Fruit fly (Drosophila melanogaster): ENCODE results near the gene x16.
A peak's percentile ranks its signal among the peaks of the same experiment; 100 is the strongest.

Gene x16

dm6 chr2L:6922091-6922753 lies 2.2 kb upstream of the x16 start (continued):
- no peak for TF ChIP-seq dan (GFP tag; IDR thresholded peaks at IDR 0.05)
- peak; percentile 67 to 75 for TF ChIP-seq chif (GFP tag; optimal IDR thresholded peaks at IDR 0.05)
- no peak for TF ChIP-seq CG13287 (GFP tag; IDR thresholded peaks at IDR 0.05; ENCODE audit: partially characterized antibody)
- peak; percentile 57 for TF ChIP-seq pum (GFP tag; optimal IDR thresholded peaks at IDR 0.05)
- TF ChIP-seq CG9797 (GFP tag; optimal IDR thresholded peaks at IDR 0.05), result no peak
- no peak for TF ChIP-seq br (optimal IDR thresholded peaks at IDR 0.05)
- TF ChIP-seq jumu (GFP tag; optimal IDR thresholded peaks at IDR 0.05), result peak; percentile 58
- peak; percentile 46 for TF ChIP-seq CG10462 (GFP tag; optimal IDR thresholded peaks at IDR 0.05)
- peak; percentile 74 for TF ChIP-seq CG8388 (GFP tag; optimal IDR thresholded peaks at IDR 0.05)
- TF ChIP-seq Blimp-1 (GFP tag; optimal IDR thresholded peaks at IDR 0.05), result no peak
- peak; percentile 68 for TF ChIP-seq grau (tag; optimal IDR thresholded peaks at IDR 0.05)
- peak; percentile 45 for TF ChIP-seq vfl (GFP tag; optimal IDR thresholded peaks at IDR 0.05)
- no peak; the same call in 1 of the 3 replicates for TF ChIP-seq tgo (GFP tag; IDR thresholded peaks at IDR 0.05)
- no peak for TF ChIP-seq Abd-B (GFP tag; optimal IDR thresholded peaks at IDR 0.05)
- peak; percentile 54 for TF ChIP-seq CG31365 (tag; optimal IDR thresholded peaks at IDR 0.05)
- no peak for TF ChIP-seq Stat92E (GFP tag; optimal IDR thresholded peaks at IDR 0.05)
- TF ChIP-seq CG9727 (GFP tag; optimal IDR thresholded peaks at IDR 0.05), result peak; percentile 71
- peak; percentile 1 for TF ChIP-seq CG12104 (GFP tag; optimal IDR thresholded peaks at IDR 0.05)
- TF ChIP-seq CG4404 (GFP tag; IDR thresholded peaks at IDR 0.05), result no peak
- TF ChIP-seq insv (GFP tag; optimal IDR thresholded peaks at IDR 0.05), result no peak
- TF ChIP-seq Dek (tag; optimal IDR thresholded peaks at IDR 0.05), result no peak
- no peak for TF ChIP-seq Tbp (GFP tag; optimal IDR thresholded peaks at IDR 0.05)
- TF ChIP-seq pfk (GFP tag; optimal IDR thresholded peaks at IDR 0.05), result no peak
- no peak for TF ChIP-seq CG11504 (tag; optimal IDR thresholded peaks at IDR 0.05)
- TF ChIP-seq Lpt (GFP tag; optimal IDR thresholded peaks at IDR 0.05), result no peak
- peak; percentile 42 for TF ChIP-seq CG33213 (GFP tag; optimal IDR thresholded peaks at IDR 0.05)
- TF ChIP-seq lola (GFP tag; optimal IDR thresholded peaks at IDR 0.05), result peak in 1 of 3 experiments; percentile 66
- peak; percentile 88; the same call in 1 of the 2 replicates for TF ChIP-seq vvl (GFP tag; IDR thresholded peaks at IDR 0.05)
- TF ChIP-seq CG9817 (tag; optimal IDR thresholded peaks at IDR 0.05), result no peak
- TF ChIP-seq ttk (GFP tag; IDR thresholded peaks at IDR 0.05), result no peak
- no peak for TF ChIP-seq CG8478 (optimal IDR thresholded peaks at IDR 0.05)
- no peak for TF ChIP-seq CG14441 (GFP tag; IDR thresholded peaks at IDR 0.05)
- no peak for TF ChIP-seq CG33557 (GFP tag; optimal IDR thresholded peaks at IDR 0.05)
- no peak for TF ChIP-seq Taf1 (GFP tag; IDR thresholded peaks at IDR 0.05)
- TF ChIP-seq pzg (GFP tag; optimal IDR thresholded peaks at IDR 0.05), result no peak
- TF ChIP-seq zfh2 (GFP tag; optimal IDR thresholded peaks at IDR 0.05), result peak; percentile 61
- peak; percentile 90 for TF ChIP-seq cg (GFP tag; optimal IDR thresholded peaks at IDR 0.05)
- no peak for TF ChIP-seq CG15479 (GFP tag; optimal IDR thresholded peaks at IDR 0.05)
- TF ChIP-seq chinmo (GFP tag; IDR thresholded peaks at IDR 0.05; ENCODE audit: partially characterized antibody), result 0 out of 4 replicates have a peak, but pooled peaks have one; percentile 18
- TF ChIP-seq gsb (GFP tag; IDR thresholded peaks at IDR 0.05), result no peak; the same call in 1 of the 2 replicates
- TF ChIP-seq CG3995 (GFP tag; optimal IDR thresholded peaks at IDR 0.05), result no peak
- peak; percentile 81 for TF ChIP-seq sqz (GFP tag; optimal IDR thresholded peaks at IDR 0.05)
- TF ChIP-seq cad (GFP tag; optimal IDR thresholded peaks at IDR 0.05), result no peak
- no peak for TF ChIP-seq scrt (GFP tag; optimal IDR thresholded peaks at IDR 0.05)
- TF ChIP-seq disco-r (GFP tag; optimal IDR thresholded peaks at IDR 0.05), result no peak
- no peak for TF ChIP-seq Dfd (GFP tag; optimal IDR thresholded peaks at IDR 0.05)
- no peak for TF ChIP-seq H2.0 (GFP tag; IDR thresholded peaks at IDR 0.05)
- TF ChIP-seq CG11723 (GFP tag; optimal IDR thresholded peaks at IDR 0.05), result no peak
- no peak for TF ChIP-seq sr (GFP tag; IDR thresholded peaks at IDR 0.05)
- peak; percentile 75 for TF ChIP-seq CG1529 (GFP tag; optimal IDR thresholded peaks at IDR 0.05)
- TF ChIP-seq sisA (GFP tag; IDR thresholded peaks at IDR 0.05), result no peak; the same call in 1 of the 2 replicates

Data from whole organism, embryonic.